Fruit fly (Drosophila melanogaster): ENCODE measurements around the gene Ibf1.

Gene Ibf1

dm6 chr3R:9250868-9251267, 7.9 kb upstream of the Ibf1 start (continued):
- 0 out of 2 replicates have a peak, but pooled peaks have one; percentile 45 for TF ChIP-seq Awh (GFP tag; IDR thresholded peaks at IDR 0.05)
- peak; percentile 24 for TF ChIP-seq az2 (GFP tag; optimal IDR thresholded peaks at IDR 0.05)
- TF ChIP-seq ewg (GFP tag; optimal IDR thresholded peaks at IDR 0.05), result peak; percentile 5
- TF ChIP-seq emc (GFP tag; optimal IDR thresholded peaks at IDR 0.05), result no peak
- TF ChIP-seq CG13287 (GFP tag; IDR thresholded peaks at IDR 0.05; ENCODE audit: partially characterized antibody), result no peak
- TF ChIP-seq CG4424 (GFP tag; optimal IDR thresholded peaks at IDR 0.05), result peak; percentile 10
- peak; percentile 25 for TF ChIP-seq CG17385 (GFP tag; optimal IDR thresholded peaks at IDR 0.05)
- TF ChIP-seq Nf-YA (GFP tag; IDR thresholded peaks at IDR 0.05), result peak; percentile 34; the same call in 1 of the 2 replicates
- TF ChIP-seq CG9817 (tag; optimal IDR thresholded peaks at IDR 0.05), result no peak
- TF ChIP-seq chn (GFP tag; optimal IDR thresholded peaks at IDR 0.05), result peak; percentile 11
- no peak for TF ChIP-seq CG12071 (GFP tag; optimal IDR thresholded peaks at IDR 0.05)
- no peak for TF ChIP-seq Mad (GFP tag; optimal IDR thresholded peaks at IDR 0.05)
- TF ChIP-seq Oli (tag; optimal IDR thresholded peaks at IDR 0.05), result peak; percentile 15
- TF ChIP-seq CG31224 (GFP tag; IDR thresholded peaks at IDR 0.05), result 0 out of 2 replicates have a peak, but pooled peaks have one; percentile 7
- TF ChIP-seq CG14710 (tag; optimal IDR thresholded peaks at IDR 0.05), result peak; percentile 22
- peak; percentile 78 for TF ChIP-seq Med (GFP tag)
- TF ChIP-seq CG12391 (tag; optimal IDR thresholded peaks at IDR 0.05), result peak; percentile 14
- TF ChIP-seq ara (GFP tag; IDR thresholded peaks at IDR 0.05), result peak; percentile 59; the same call in 1 of the 2 replicates
- no peak for TF ChIP-seq CG12744 (GFP tag; optimal IDR thresholded peaks at IDR 0.05)
- TF ChIP-seq slbo (GFP tag; IDR thresholded peaks at IDR 0.05), result peak; percentile 27; the same call in 1 of the 2 replicates
- peak; percentile 51 for TF ChIP-seq Sox102F (GFP tag; optimal IDR thresholded peaks at IDR 0.05)
- TF ChIP-seq CG10979 (tag; optimal IDR thresholded peaks at IDR 0.05), result peak; percentile 46
- peak; percentile 42 for TF ChIP-seq Ssrp (tag; optimal IDR thresholded peaks at IDR 0.05)
- peak; percentile 33; the same call in 1 of the 3 replicates for TF ChIP-seq ken (GFP tag; IDR thresholded peaks at IDR 0.05)
- TF ChIP-seq Dp (GFP tag; optimal IDR thresholded peaks at IDR 0.05), result no peak
- no peak for TF ChIP-seq Hr3 (GFP tag; optimal IDR thresholded peaks at IDR 0.05)
- peak; percentile 84 for TF ChIP-seq Drgx (GFP tag; IDR thresholded peaks at IDR 0.05)
- peak; percentile 46 for TF ChIP-seq CG17359 (tag; optimal IDR thresholded peaks at IDR 0.05)
- peak; percentile 27; the same call in 1 of the 2 replicates for TF ChIP-seq sisA (GFP tag; IDR thresholded peaks at IDR 0.05)
- peak; percentile 40 for TF ChIP-seq Blimp-1 (GFP tag; optimal IDR thresholded peaks at IDR 0.05)
- TF ChIP-seq Max (GFP tag; optimal IDR thresholded peaks at IDR 0.05), result no peak
- TF ChIP-seq exex (tag; optimal IDR thresholded peaks at IDR 0.05), result no peak
- TF ChIP-seq GATAe (GFP tag; conservative IDR thresholded peaks at IDR 0.05), result no peak
- peak; percentile 50 for TF ChIP-seq gem (tag; optimal IDR thresholded peaks at IDR 0.05)
- no peak for TF ChIP-seq gro (GFP tag; optimal IDR thresholded peaks at IDR 0.05)
- TF ChIP-seq pzg (GFP tag; optimal IDR thresholded peaks at IDR 0.05), result no peak
- TF ChIP-seq lbe (GFP tag; optimal IDR thresholded peaks at IDR 0.05), result peak; percentile 74
- peak; percentile 40 for TF ChIP-seq fd96Cb (tag; optimal IDR thresholded peaks at IDR 0.05)
- TF ChIP-seq phol (tag; optimal IDR thresholded peaks at IDR 0.05), result peak; percentile 31
- TF ChIP-seq tin (GFP tag; optimal IDR thresholded peaks at IDR 0.05), result peak; percentile 39
- no peak for TF ChIP-seq CrebB (tag; optimal IDR thresholded peaks at IDR 0.05)
- 0 out of 2 replicates have a peak, but pooled peaks have one; percentile 24 for TF ChIP-seq ttk (GFP tag; IDR thresholded peaks at IDR 0.05)
- peak; percentile 36; the same call in 1 of the 3 replicates for TF ChIP-seq gce (GFP tag; IDR thresholded peaks at IDR 0.05)
- peak; percentile 35 for TF ChIP-seq CG30431 (GFP tag; optimal IDR thresholded peaks at IDR 0.05)
- no peak for TF ChIP-seq prd (optimal IDR thresholded peaks at IDR 0.05)
- TF ChIP-seq prd (GFP tag; IDR thresholded peaks at IDR 0.05), result peak; percentile 66
- no peak for TF ChIP-seq nerfin-2 (GFP tag; IDR thresholded peaks at IDR 0.05; ENCODE audit: partially characterized antibody)
- TF ChIP-seq lmd (GFP tag; IDR thresholded peaks at IDR 0.05), result peak; percentile 39
- no peak for TF ChIP-seq knrl (GFP tag; IDR thresholded peaks at IDR 0.05; ENCODE audit: partially characterized antibody)
- peak; percentile 22 for TF ChIP-seq CG4820 (GFP tag; optimal IDR thresholded peaks at IDR 0.05)
